Worm (Caenorhabditis elegans): ENCODE data around the gene sdz-28.

Gene sdz-28

DNA sequence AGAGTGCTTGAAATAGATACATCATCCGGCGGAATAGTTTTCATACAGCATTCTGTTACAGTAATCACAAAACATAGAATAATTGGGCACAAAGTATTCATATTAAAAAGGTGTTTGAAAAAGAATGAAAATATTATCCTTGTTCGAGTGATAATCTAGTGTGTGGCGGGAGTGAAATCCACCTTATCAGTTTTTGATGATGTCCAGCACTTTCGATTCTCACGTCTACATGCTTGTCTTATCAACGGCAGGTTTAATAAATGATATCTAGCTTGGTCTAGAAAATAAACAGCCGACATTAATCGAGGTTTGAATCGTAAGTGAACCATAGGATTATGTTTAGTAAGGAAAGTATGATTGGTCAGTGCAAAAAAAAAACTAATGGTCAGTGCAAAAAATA lies 20.9 kb upstream of the sdz-28 start, which contains the start of gene R52.5:
R52.5 (minus strand) TSS at position 101 of the 400 bp plus-strand sequence.
- TF ChIP-seq nhr-23 (tag; optimal IDR thresholded peaks at IDR 0.05) (no peak), lsy-12 (tag; optimal IDR thresholded peaks at IDR 0.05) (no peak), ama-1 (optimal IDR thresholded peaks at IDR 0.05) (no peak), fos-1 (tag; optimal IDR thresholded peaks at IDR 0.05) (no peak), nhr-237 (tag; optimal IDR thresholded peaks at IDR 0.05) (no peak)

DNA sequence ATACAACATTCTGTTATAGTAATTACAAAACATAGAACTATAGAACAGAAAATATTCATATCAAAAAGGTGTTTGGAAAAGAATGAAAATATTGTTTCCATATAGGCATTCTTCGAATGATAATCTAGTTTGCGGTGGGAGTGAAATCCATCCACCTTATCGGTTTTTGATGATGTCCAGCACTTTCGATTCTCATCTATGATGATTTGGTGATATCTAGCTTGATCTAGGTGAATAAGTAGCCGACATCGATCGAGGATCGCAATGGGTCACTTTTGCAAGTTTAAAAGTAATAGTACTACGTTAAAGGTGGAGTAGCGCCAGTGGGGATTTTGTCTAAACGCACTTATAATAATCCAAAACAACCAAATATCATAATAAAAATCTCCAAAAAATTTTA lies 17.9 kb upstream of the sdz-28 start, which contains the start of gene R52.6:
R52.6 (minus strand) TSS at position 101 of the 400 bp plus-strand sequence.
- no peak for TF ChIP-seq egl-27 (tag; optimal IDR thresholded peaks at IDR 0.05)
- TF ChIP-seq ceh-9 (tag; optimal IDR thresholded peaks at IDR 0.05), result no peak
- TF ChIP-seq egl-5 (tag; optimal IDR thresholded peaks at IDR 0.05), result no peak
- no peak for TF ChIP-seq fos-1 (tag; optimal IDR thresholded peaks at IDR 0.05)
- TF ChIP-seq snpc-4 (tag; optimal IDR thresholded peaks at IDR 0.05), result no peak
- no peak for TF ChIP-seq daf-12 (tag; optimal IDR thresholded peaks at IDR 0.05)
- TF ChIP-seq mdl-1 (tag; optimal IDR thresholded peaks at IDR 0.05), result no peak
- TF ChIP-seq ceh-28 (tag; optimal IDR thresholded peaks at IDR 0.05), result no peak
- no peak for TF ChIP-seq lin-15B (tag; optimal IDR thresholded peaks at IDR 0.05)
- TF ChIP-seq nhr-237 (tag; optimal IDR thresholded peaks at IDR 0.05), result no peak
- TF ChIP-seq ztf-11 (tag; optimal IDR thresholded peaks at IDR 0.05), result no peak
- TF ChIP-seq ama-1 (optimal IDR thresholded peaks at IDR 0.05), result no peak
- TF ChIP-seq elt-2 (tag; optimal IDR thresholded peaks at IDR 0.05), result no peak

- TF ChIP-seq nhr-25 (tag; optimal IDR thresholded peaks at IDR 0.05) (no peak), unc-62 (GFP tag; optimal IDR thresholded peaks at IDR 0.05) (no peak), nhr-12 (tag; optimal IDR thresholded peaks at IDR 0.05) (no peak), ceh-9 (tag; optimal IDR thresholded peaks at IDR 0.05) (no peak), nhr-11 (tag; optimal IDR thresholded peaks at IDR 0.05) (no peak), daf-12 (tag; optimal IDR thresholded peaks at IDR 0.05) (no peak), mdl-1 (tag; optimal IDR thresholded peaks at IDR 0.05) (no peak), elt-1 (tag; optimal IDR thresholded peaks at IDR 0.05) (no peak), elt-2 (tag; optimal IDR thresholded peaks at IDR 0.05) (no peak), fos-1 (tag; optimal IDR thresholded peaks at IDR 0.05) (no peak)
Observed at ce11 chrII:2114488-2114887, 16.4 kb upstream of the sdz-28 start.

DNA sequence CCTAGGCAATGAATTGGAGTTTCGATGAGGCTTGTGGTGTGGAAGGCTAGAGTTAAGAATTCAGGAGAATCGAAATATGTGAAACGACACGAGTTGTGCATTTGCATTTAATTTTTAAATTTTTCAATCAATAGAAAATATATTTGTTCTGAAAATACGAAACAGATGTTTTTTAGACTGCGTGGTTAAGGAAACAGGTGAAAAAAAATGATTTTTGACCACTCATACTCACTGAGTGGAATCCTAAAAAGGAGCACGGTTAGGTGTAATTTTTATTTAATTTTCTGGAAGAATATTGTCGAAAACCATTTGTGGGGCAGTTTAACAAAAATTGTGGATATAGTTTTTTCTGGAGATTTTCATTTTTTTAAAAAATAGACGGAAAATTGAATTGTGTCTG lies 14.1 kb upstream of the sdz-28 start, which contains the start of gene srh-195:
srh-195 (minus strand) TSS at position 101 of the 400 bp plus-strand sequence.
- TF ChIP-seq ztf-11 (tag; optimal IDR thresholded peaks at IDR 0.05), result no peak
- TF ChIP-seq hmg-11 (tag; optimal IDR thresholded peaks at IDR 0.05), result no peak
- TF ChIP-seq ztf-4 (tag; optimal IDR thresholded peaks at IDR 0.05), result no peak
- TF ChIP-seq nhr-25 (tag; optimal IDR thresholded peaks at IDR 0.05), result no peak
- TF ChIP-seq aly-2 (tag; optimal IDR thresholded peaks at IDR 0.05), result no peak
- no peak for TF ChIP-seq fkh-10 (GFP tag; optimal IDR thresholded peaks at IDR 0.05)
- TF ChIP-seq mml-1 (tag; optimal IDR thresholded peaks at IDR 0.05), result no peak
- TF ChIP-seq pha-4 (tag; optimal IDR thresholded peaks at IDR 0.05), result no peak
- no peak for TF ChIP-seq pqm-1 (tag; optimal IDR thresholded peaks at IDR 0.05)
- no peak for TF ChIP-seq lsy-12 (tag; optimal IDR thresholded peaks at IDR 0.05)
- no peak for TF ChIP-seq egl-27 (tag; optimal IDR thresholded peaks at IDR 0.05)
- TF ChIP-seq R02D3.7 (tag; optimal IDR thresholded peaks at IDR 0.05), result no peak
- TF ChIP-seq nhr-67 (tag; optimal IDR thresholded peaks at IDR 0.05), result no peak
- TF ChIP-seq ceh-82 (tag; optimal IDR thresholded peaks at IDR 0.05), result no peak
- TF ChIP-seq skn-1 (tag; optimal IDR thresholded peaks at IDR 0.05), result no peak
- TF ChIP-seq unc-39 (tag; optimal IDR thresholded peaks at IDR 0.05), result no peak
- no peak for TF ChIP-seq mdl-1 (tag; optimal IDR thresholded peaks at IDR 0.05)

ce11 chrII:2122091-2122490 lies 8.8 kb upstream of the sdz-28 start, which contains the start of gene math-37:
Gene math-37 (minus strand): TSS chrII:2122191.
- TF ChIP-seq nhr-76 (tag; optimal IDR thresholded peaks at IDR 0.05), result no peak
- no peak for TF ChIP-seq lin-15B (tag; optimal IDR thresholded peaks at IDR 0.05)
- no peak for TF ChIP-seq ZK546.5 (tag; optimal IDR thresholded peaks at IDR 0.05)
- TF ChIP-seq pqm-1 (tag; optimal IDR thresholded peaks at IDR 0.05), result peak; percentile 18
- TF ChIP-seq zag-1 (tag; optimal IDR thresholded peaks at IDR 0.05), result no peak
- no peak for TF ChIP-seq unc-62 (GFP tag; optimal IDR thresholded peaks at IDR 0.05)
- no peak for TF ChIP-seq tbx-2 (tag; optimal IDR thresholded peaks at IDR 0.05)
- peak; percentile 55 for TF ChIP-seq elt-2 (tag; optimal IDR thresholded peaks at IDR 0.05)
- no peak for TF ChIP-seq aly-2 (tag; optimal IDR thresholded peaks at IDR 0.05)

All from whole organism, L3 larva.